Worm (Caenorhabditis elegans): ENCODE measurements around the gene T16H12.3.

Gene T16H12.3

DNA sequence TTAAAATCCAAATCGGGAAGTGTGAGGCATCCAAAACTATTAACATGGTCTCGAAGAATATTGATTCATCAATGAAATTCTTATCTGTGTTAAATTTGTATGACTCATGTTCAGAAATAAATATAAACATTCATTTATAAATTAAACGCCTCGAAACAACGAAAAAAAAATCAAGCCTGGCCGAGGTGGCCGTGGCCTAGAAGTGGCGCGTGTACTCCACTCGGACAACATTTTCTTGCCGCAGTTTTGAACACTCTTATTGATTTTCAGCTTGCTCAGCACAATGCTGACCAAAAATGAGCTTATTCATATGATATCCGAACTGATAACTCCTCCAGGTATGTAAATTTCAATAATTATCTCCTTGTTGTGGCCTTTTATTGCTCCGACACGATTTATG is 19.0 kb downstream of the T16H12.3 start, which contains the start of gene ekl-6 (continued):
- peak in 1 of 2 experiments; percentile 58 for TF ChIP-seq rec-8 (tag; optimal IDR thresholded peaks at IDR 0.05)
- TF ChIP-seq ztf-22 (GFP tag; optimal IDR thresholded peaks at IDR 0.05) = no peak
- TF ChIP-seq him-1 (tag; optimal IDR thresholded peaks at IDR 0.05) = no peak
- TF ChIP-seq somi-1 (GFP tag; optimal IDR thresholded peaks at IDR 0.05) = no peak
- TF ChIP-seq mxl-1 (tag; optimal IDR thresholded peaks at IDR 0.05) = no peak
- no peak for TF ChIP-seq rpc-1 (optimal IDR thresholded peaks at IDR 0.05)
- no peak for TF ChIP-seq rpc-1 (tag; optimal IDR thresholded peaks at IDR 0.05)
- TF ChIP-seq tbp1 (GFP tag; optimal IDR thresholded peaks at IDR 0.05) = no peak
- TF ChIP-seq nhr-80 (tag; optimal IDR thresholded peaks at IDR 0.05) = no peak
- peak; percentile 89 for TF ChIP-seq ZK185.1 (tag; optimal IDR thresholded peaks at IDR 0.05; ENCODE audit: poor library complexity, severe bottlenecking)
- peak; percentile 79 for TF ChIP-seq unc-130 (GFP tag; optimal IDR thresholded peaks at IDR 0.05)
- TF ChIP-seq efl-1 (GFP tag; optimal IDR thresholded peaks at IDR 0.05) = no peak
- TF ChIP-seq snpc-4 (GFP tag; optimal IDR thresholded peaks at IDR 0.05) = no peak
- TF ChIP-seq snpc-4 (tag; optimal IDR thresholded peaks at IDR 0.05) = no peak
- TF ChIP-seq aptf-2 (GFP tag; conservative IDR thresholded peaks at IDR 0.05) = 0 out of 2 replicates have a peak, but pooled peaks have one; percentile 9
- no peak for TF ChIP-seq lag-1 (GFP tag; IDR thresholded peaks at IDR 0.05)
- TF ChIP-seq nfyb-1 (GFP tag; IDR thresholded peaks at IDR 0.05) = no peak
- TF ChIP-seq ztf-25 (GFP tag; IDR thresholded peaks at IDR 0.05) = no peak
- peak; percentile 53; the same call in 1 of the 2 replicates for TF ChIP-seq madf-6 (GFP tag; IDR thresholded peaks at IDR 0.05)
- no peak for TF ChIP-seq hmg-20 (GFP tag; IDR thresholded peaks at IDR 0.05)
- no peak for TF ChIP-seq Y56A3A.18 (GFP tag; IDR thresholded peaks at IDR 0.05)
- TF ChIP-seq ceh-40 (GFP tag; IDR thresholded peaks at IDR 0.05) = no peak
- TF ChIP-seq ztf-6 (GFP tag; IDR thresholded peaks at IDR 0.05) = 0 out of 2 replicates have a peak, but pooled peaks have one; percentile 6
- no peak for TF ChIP-seq Y79H2A.3 (GFP tag; conservative IDR thresholded peaks at IDR 0.05)
- peak; percentile 67 for TF ChIP-seq ceh-27 (GFP tag; optimal IDR thresholded peaks at IDR 0.05)
- no peak for TF ChIP-seq lin-54 (GFP tag; optimal IDR thresholded peaks at IDR 0.05)
- no peak for TF ChIP-seq let-526 (GFP tag; IDR thresholded peaks at IDR 0.05)
- TF ChIP-seq lsy-27 (tag; optimal IDR thresholded peaks at IDR 0.05; ENCODE audit: borderline replicate concordance, insufficient read depth) = no peak
- no peak for TF ChIP-seq F39B2.1 (GFP tag; IDR thresholded peaks at IDR 0.05)
- TF ChIP-seq attf-6 (GFP tag; IDR thresholded peaks at IDR 0.05) = no peak
- no peak for TF ChIP-seq snpc-3.4 (tag; optimal IDR thresholded peaks at IDR 0.05)
- TF ChIP-seq F23B12.7 (tag; optimal IDR thresholded peaks at IDR 0.05; ENCODE audit: insufficient read depth) = no peak
- TF ChIP-seq C17E4.6 (GFP tag; IDR thresholded peaks at IDR 0.05) = no peak
- TF ChIP-seq D2030.7 (GFP tag; IDR thresholded peaks at IDR 0.05) = no peak
- no peak for TF ChIP-seq ceh-58 (GFP tag; IDR thresholded peaks at IDR 0.05)
- TF ChIP-seq bed-2 (GFP tag; IDR thresholded peaks at IDR 0.05) = 0 out of 2 replicates have a peak, but pooled peaks have one; percentile 29
- TF ChIP-seq zim-3 (tag; optimal IDR thresholded peaks at IDR 0.05) = no peak
- no peak for TF ChIP-seq F57C9.4 (tag; optimal IDR thresholded peaks at IDR 0.05)
- peak; percentile 6 for TF ChIP-seq ztf-18 (tag; optimal IDR thresholded peaks at IDR 0.05)
- no peak for TF ChIP-seq tbx-9 (tag; optimal IDR thresholded peaks at IDR 0.05; ENCODE audit: borderline replicate concordance)
- no peak for TF ChIP-seq T07F8.4 (tag; optimal IDR thresholded peaks at IDR 0.05)
- no peak for TF ChIP-seq ztf-3 (GFP tag; optimal IDR thresholded peaks at IDR 0.05)
- TF ChIP-seq F33H1.4 (GFP tag; IDR thresholded peaks at IDR 0.05) = no peak
- TF ChIP-seq ceh-79 (tag; optimal IDR thresholded peaks at IDR 0.05) = no peak
- TF ChIP-seq attf-3 (GFP tag; conservative IDR thresholded peaks at IDR 0.05) = no peak
- no peak for TF ChIP-seq bed-1 (GFP tag; IDR thresholded peaks at IDR 0.05)
- TF ChIP-seq lsl-1 (GFP tag; optimal IDR thresholded peaks at IDR 0.05) = peak; percentile 4
- TF ChIP-seq egl-44 (GFP tag; IDR thresholded peaks at IDR 0.05) = no peak
- TF ChIP-seq Y95B8A.8 (GFP tag; IDR thresholded peaks at IDR 0.05) = no peak

Data from whole organism, young adult.